Worm (Caenorhabditis elegans) whole organism, L4/young adult: Measurements from ENCODE around the gene R07E5.15.
A peak's percentile ranks its signal among the peaks of the same experiment; 100 is the strongest.

Source experiments
- W03F9.2 ChIP-seq: fragments of 150-350 bp; optimal IDR thresholded peaks from 2 replicates; lab custom pipeline; 2014; ENCODE audit warnings: missing biosample characterization, missing genetic modification characterization
- dao-5 ChIP-seq: sonication (generic microtip); optimal IDR thresholded peaks from 2 replicates; lab custom pipeline; 2016; ENCODE audit warnings: missing genotype, missing genetic modification characterization, moderate library complexity, missing compliant biosample characterization
- him-1 ChIP-seq: sonication (generic microtip); optimal IDR thresholded peaks from 2 replicates; lab custom pipeline; 2016; ENCODE audit warnings: missing genotype, missing genetic modification reagents, missing genetic modification characterization, missing compliant biosample characterization

Gene R07E5.15

ce11 chrIII:4412108-4413009 lies 11.1 kb downstream of the R07E5.15 start:
- TF ChIP-seq W03F9.2 (tag; lab: Kevin White, UChicago) (no peak), him-1 (tag; lab: Kevin White, UChicago) (no peak), dao-5 (tag; lab: Kevin White, UChicago) (no peak)

- TF ChIP-seq dao-5 (tag; lab: Kevin White, UChicago), result no peak
- TF ChIP-seq W03F9.2 (tag; lab: Kevin White, UChicago), result no peak
- TF ChIP-seq him-1 (tag; lab: Kevin White, UChicago), result no peak
These were observed 11.9 kb downstream of the R07E5.15 start, which contains the start of gene mpc-1 for ce11 chrIII:4413099-4413498. Gene mpc-1 (plus strand): TSS chrIII:4413457.

ce11 chrIII:4415135-4415534 lies 13.9 kb downstream of the R07E5.15 start, which contains the start of gene R07E5.11:
Gene R07E5.11 (minus strand): TSS chrIII:4415235.
- TF ChIP-seq dao-5 (tag; lab: Kevin White, UChicago) (no peak), him-1 (tag; lab: Kevin White, UChicago) (no peak), W03F9.2 (tag; lab: Kevin White, UChicago) (no peak)

- no peak for TF ChIP-seq dao-5 (tag; lab: Kevin White, UChicago)
- TF ChIP-seq him-1 (tag; lab: Kevin White, UChicago), result no peak
- no peak for TF ChIP-seq W03F9.2 (tag; lab: Kevin White, UChicago)
These were observed 16.7 kb downstream of the R07E5.15 start, which contains the start of the genes R07E5.19 and pdcd-2 for ce11 chrIII:4417956-4418355. Gene R07E5.19 (minus strand): TSS chrIII:4418056. Gene pdcd-2 (minus strand): TSS chrIII:4418057.

- TF ChIP-seq him-1 (tag; lab: Kevin White, UChicago) (no peak), dao-5 (tag; lab: Kevin White, UChicago) (no peak), W03F9.2 (tag; lab: Kevin White, UChicago) (peak; percentile 73)
These were observed 18.1 kb downstream of the R07E5.15 start, which contains the start of the genes R07E5.7 and cku-80 for ce11 chrIII:4419117-4419978. Gene R07E5.7 (minus strand): TSS chrIII:4419167. Gene cku-80 (plus strand): TSS chrIII:4419848.

ce11 chrIII:4428797-4429196 lies 27.6 kb downstream of the R07E5.15 start:
- TF ChIP-seq dao-5 (tag; lab: Kevin White, UChicago), result no peak

ce11 chrIII:4429402-4429801 lies 28.2 kb downstream of the R07E5.15 start, which contains the start of gene C28A5.6:
Gene C28A5.6 (minus strand): TSS chrIII:4429502.
- TF ChIP-seq dao-5 (tag; lab: Kevin White, UChicago), result no peak
- no peak for TF ChIP-seq him-1 (tag; lab: Kevin White, UChicago)
- TF ChIP-seq W03F9.2 (tag; lab: Kevin White, UChicago), result no peak

ce11 chrIII:4434294-4434781 lies 33.1 kb downstream of the R07E5.15 start, which contains the start of gene C28A5.1:
Gene C28A5.1 (minus strand): TSS chrIII:4434344.
- TF ChIP-seq W03F9.2 (tag; lab: Kevin White, UChicago), result peak; percentile 52
- TF ChIP-seq him-1 (tag; lab: Kevin White, UChicago), result no peak
- TF ChIP-seq dao-5 (tag; lab: Kevin White, UChicago), result no peak

ce11 chrIII:4435262-4435661 lies 34.0 kb downstream of the R07E5.15 start:
- TF ChIP-seq W03F9.2 (tag; lab: Kevin White, UChicago), result no peak

ce11 chrIII:4439493-4439983 lies 38.3 kb downstream of the R07E5.15 start, which contains the start of gene C28A5.2:
Gene C28A5.2 (minus strand): TSS chrIII:4439543.
- no peak for TF ChIP-seq dao-5 (tag; lab: Kevin White, UChicago)
- no peak for TF ChIP-seq W03F9.2 (tag; lab: Kevin White, UChicago)
- no peak for TF ChIP-seq him-1 (tag; lab: Kevin White, UChicago)

- TF ChIP-seq dao-5 (tag; lab: Kevin White, UChicago), result no peak
- TF ChIP-seq W03F9.2 (tag; lab: Kevin White, UChicago), result no peak
- TF ChIP-seq him-1 (tag; lab: Kevin White, UChicago), result no peak
These were observed 40.5 kb downstream of the R07E5.15 start, which contains the start of gene nex-3 for ce11 chrIII:4441781-4442180. Gene nex-3 (plus strand): TSS chrIII:4442081.

ce11 chrIII:4444492-4444891 lies 43.2 kb downstream of the R07E5.15 start:
- TF ChIP-seq dao-5 (tag; lab: Kevin White, UChicago), result no peak
- no peak for TF ChIP-seq him-1 (tag; lab: Kevin White, UChicago)
- TF ChIP-seq W03F9.2 (tag; lab: Kevin White, UChicago), result no peak
